Worm (Caenorhabditis elegans) whole organism, L3 larva: ENCODE data around the gene Y43F8A.1.

ENCODE experiments used
- ama-1 ChIP-seq: fragments of 150-350 bp; optimal IDR thresholded peaks from 2 replicates; lab custom pipeline; 2018
- daf-12 ChIP-seq: fragments of 150-350 bp; optimal IDR thresholded peaks from 2 replicates; lab custom pipeline; 2014; ENCODE audit warnings: missing biosample characterization, missing genetic modification reagents, missing genetic modification characterization
- egl-27 ChIP-seq: sonication (generic microtip); optimal IDR thresholded peaks from 4 replicates; lab custom pipeline; 2017; ENCODE audit warnings: missing biosample characterization, missing genetic modification reagents, missing genetic modification characterization
- nhr-11 ChIP-seq: fragments of 150-350 bp; optimal IDR thresholded peaks from 2 replicates; lab custom pipeline; 2014; ENCODE audit warnings: missing biosample characterization, missing genetic modification characterization
- pha-4 ChIP-seq: fragments of 150-350 bp; optimal IDR thresholded peaks from 2 replicates; lab custom pipeline; 2014; ENCODE audit warnings: missing biosample characterization, missing genetic modification reagents, missing genetic modification characterization
- unc-62 ChIP-seq: fragments of 150-350 bp; sonication (generic microtip); optimal IDR thresholded peaks from 4 replicates; lab custom pipeline; 2014; ENCODE audit warnings: missing biosample characterization, missing genetic modification reagents, missing genetic modification characterization
- ztf-4 ChIP-seq: fragments of 150-350 bp; optimal IDR thresholded peaks from 2 replicates; lab custom pipeline; 2014; ENCODE audit warnings: missing biosample characterization, missing genetic modification characterization

DNA sequence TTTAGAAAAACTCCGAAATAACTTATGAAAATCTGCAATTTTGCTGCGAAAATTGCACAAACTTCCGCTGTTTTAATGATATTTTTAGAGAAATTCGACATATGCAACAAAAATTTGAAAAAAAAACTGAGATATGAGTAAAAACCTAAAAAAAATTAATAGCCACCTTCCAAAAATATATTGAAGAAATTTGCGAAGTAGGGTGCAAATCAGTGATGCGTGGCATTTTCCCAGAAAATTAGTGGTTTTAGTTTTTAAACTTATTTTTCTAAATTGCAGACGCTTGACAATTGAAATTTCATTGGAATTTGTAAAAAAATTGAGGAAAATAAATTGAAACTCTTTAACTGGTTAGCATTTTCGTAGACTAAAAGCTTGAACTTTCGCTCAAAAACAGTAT, 28.6 kb downstream of the Y43F8A.1 start, which contains the start of gene C25F9.13:
- TF ChIP-seq unc-62 (GFP tag; lab: Kevin White, UChicago): no peak
- no peak for TF ChIP-seq nhr-11
- TF ChIP-seq ama-1 (lab: Kevin White, UChicago): no peak
- TF ChIP-seq ztf-4: no peak
- TF ChIP-seq daf-12 (tag; lab: Kevin White, UChicago): no peak
- no peak for TF ChIP-seq egl-27 (tag; lab: Kevin White, UChicago)
- no peak for TF ChIP-seq pha-4 (tag; lab: Kevin White, UChicago)
